Worm (Caenorhabditis elegans) whole organism, midembryonic: ENCODE results near the gene ZK1010.10.

ENCODE experiments used
- flt-1 ChIP-seq: fragments of 200-800 bp; sonication (Bioruptor generic); IDR thresholded peaks from 2 replicates; pipeline ENCODE4 v1.3.6; 2022; ENCODE audit warnings: missing genetic modification characterization, missing compliant biosample characterization
- ztf-23 ChIP-seq: fragments of 200-800 bp; sonication (Bioruptor generic); IDR thresholded peaks from 2 replicates; pipeline ENCODE4 v1.3.6; 2022; ENCODE audit warnings: missing genetic modification reagents, missing genetic modification characterization, missing compliant biosample characterization

DNA sequence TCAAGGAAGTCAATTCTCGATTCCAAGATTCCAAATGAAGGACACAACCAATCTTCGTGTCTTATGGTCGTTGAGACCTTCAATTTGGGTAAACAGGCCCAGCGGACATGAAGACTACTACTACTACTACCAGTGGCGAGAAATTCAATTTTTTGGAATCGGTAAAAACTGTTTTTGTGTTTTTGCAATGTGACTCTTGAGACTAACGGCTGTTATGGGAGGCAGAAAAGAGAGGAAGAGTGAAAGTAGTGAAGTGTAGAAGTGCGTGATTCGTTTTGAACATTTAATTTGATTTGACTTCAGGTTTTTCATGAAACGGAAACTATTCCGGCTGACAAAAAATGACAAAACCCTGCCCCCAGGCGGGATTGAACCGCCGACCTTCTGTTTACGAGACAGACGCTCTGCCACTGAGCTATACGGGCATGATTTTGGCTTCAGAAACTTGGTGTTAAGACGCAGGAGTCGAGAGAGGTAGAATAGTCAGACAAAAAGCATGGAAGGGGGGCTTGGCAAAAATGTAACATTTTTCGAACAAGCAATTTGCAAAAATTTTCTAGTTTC lies 13.7 kb downstream of the ZK1010.10 start:
- no peak for TF ChIP-seq ztf-23 (GFP tag; lab: Robert Waterston, UW)
- no peak for TF ChIP-seq flt-1 (GFP tag; lab: Robert Waterston, UW)
